Worm (Caenorhabditis elegans): Measurements from ENCODE around the gene B0554.5.

DNA sequence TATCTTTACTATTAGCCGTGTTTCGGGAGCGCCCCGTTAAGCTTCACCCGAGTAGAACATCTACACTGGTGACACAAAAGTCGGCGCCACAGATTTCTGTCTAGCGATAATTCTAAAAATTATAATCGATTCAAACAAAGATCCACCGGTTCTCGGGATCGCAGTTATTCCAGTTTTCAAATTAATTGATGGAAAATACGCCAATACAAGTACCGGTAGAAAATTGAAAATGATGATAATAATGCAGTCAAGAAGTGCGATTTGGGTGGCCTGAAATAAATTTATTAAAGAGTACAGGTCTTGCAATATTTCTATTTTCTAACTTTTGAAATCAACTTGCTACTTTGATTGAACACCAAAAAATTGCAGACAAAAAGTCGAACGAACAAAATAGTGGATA lies 43.3 kb downstream of the B0554.5 start:
- TF ChIP-seq athp-1 (tag; optimal IDR thresholded peaks at IDR 0.05): no peak
- no peak for TF ChIP-seq ceh-100 (GFP tag; IDR thresholded peaks at IDR 0.05)
- TF ChIP-seq tbx-9 (tag; optimal IDR thresholded peaks at IDR 0.05; ENCODE audit: borderline replicate concordance): no peak
- no peak for TF ChIP-seq snpc-4 (GFP tag; optimal IDR thresholded peaks at IDR 0.05)
- TF ChIP-seq snpc-4 (tag; optimal IDR thresholded peaks at IDR 0.05): no peak
